Worm (Caenorhabditis elegans) whole organism, L2 larva: ENCODE results near the gene T16A1.2.

Source experiments
- ZK546.5 ChIP-seq: sonication (generic microtip); optimal IDR thresholded peaks from 2 replicates; lab custom pipeline; 2017; ENCODE audit warnings: missing biosample characterization, missing genetic modification characterization
- blmp-1 ChIP-seq: sonication (generic microtip); optimal IDR thresholded peaks from 2 replicates; lab custom pipeline; 2017; ENCODE audit warnings: missing genetic modification characterization, mild to moderate bottlenecking, missing compliant biosample characterization, antibody characterized with exemption, moderate library complexity; ENCODE audit not compliant: insufficient read depth
- crh-2 ChIP-seq: sonication (generic microtip); optimal IDR thresholded peaks from 2 replicates; lab custom pipeline; 2017; ENCODE audit warnings: missing biosample characterization, missing genetic modification characterization
- lin-39 ChIP-seq: fragments of 150-350 bp; optimal IDR thresholded peaks from 2 replicates; lab custom pipeline; 2014; ENCODE audit warnings: missing biosample characterization, missing genetic modification reagents, missing genetic modification characterization

ce11 chrII:2116794-2117193 lies 21.4 kb downstream of the T16A1.2 start, which contains the start of gene srh-195:
- TF ChIP-seq blmp-1 (no peak), ZK546.5 (tag; lab: Kevin White, UChicago) (no peak), lin-39 (no peak), crh-2 (tag; lab: Kevin White, UChicago) (no peak)
